Worm (Caenorhabditis elegans) whole organism, L4/young adult: ENCODE results near the gene Y11D7A.10.

Experiments
- dao-5 ChIP-seq: sonication (generic microtip); optimal IDR thresholded peaks from 2 replicates; lab custom pipeline; 2016; ENCODE audit warnings: missing genotype, missing genetic modification characterization, moderate library complexity, missing compliant biosample characterization
- him-1 ChIP-seq: sonication (generic microtip); optimal IDR thresholded peaks from 2 replicates; lab custom pipeline; 2016; ENCODE audit warnings: missing genotype, missing genetic modification reagents, missing genetic modification characterization, missing compliant biosample characterization

- TF ChIP-seq him-1 (tag; lab: Kevin White, UChicago): no peak
- TF ChIP-seq dao-5: no peak
Measured at ce11 chrIV:9218415-9218814, 41.2 kb downstream of the Y11D7A.10 start.
